Fruit fly (Drosophila melanogaster) whole organism, adult: ENCODE measurements around the gene Upf2.

Experiments used
- CG11617 ChIP-seq: fragments of 200-800 bp; sonication (Bioruptor generic); optimal IDR thresholded peaks from 2 replicates; lab custom pipeline; 2017; ENCODE audit warnings: mild to moderate bottlenecking, missing biosample characterization, missing genetic modification reagents, missing genetic modification characterization
- CG12768 ChIP-seq: fragments of 200-800 bp; sonication (Bioruptor generic); optimal IDR thresholded peaks from 2 replicates; lab custom pipeline; 2017; ENCODE audit warnings: missing biosample characterization, missing genetic modification characterization, mild to moderate bottlenecking, moderate library complexity, missing genetic modification reagents
- CG14711 ChIP-seq: fragments of 200-800 bp; sonication (Bioruptor generic); optimal IDR thresholded peaks from 2 replicates; lab custom pipeline; 2018; ENCODE audit warnings: missing biosample characterization, mild to moderate bottlenecking, missing genetic modification characterization, moderate library complexity
- CG1620 ChIP-seq: fragments of 200-800 bp; sonication (Bioruptor generic); optimal IDR thresholded peaks from 2 replicates; lab custom pipeline; 2016; ENCODE audit warnings: missing biosample characterization, missing genetic modification characterization
- CG33017 ChIP-seq: fragments of 200-800 bp; sonication (Bioruptor generic); optimal IDR thresholded peaks from 2 replicates; lab custom pipeline; 2018; ENCODE audit warnings: missing biosample characterization, mild to moderate bottlenecking, missing genetic modification characterization, moderate library complexity
- CG5204 ChIP-seq: fragments of 200-800 bp; sonication (Bioruptor generic); optimal IDR thresholded peaks from 2 replicates; lab custom pipeline; 2016; ENCODE audit warnings: missing biosample characterization, missing genetic modification characterization
- CG7045 ChIP-seq: fragments of 200-800 bp; sonication (Bioruptor generic); optimal IDR thresholded peaks from 2 replicates; lab custom pipeline; 2017; ENCODE audit warnings: missing biosample characterization, mild to moderate bottlenecking, missing genetic modification characterization
- CG7101 ChIP-seq: fragments of 200-800 bp; sonication (Bioruptor generic); optimal IDR thresholded peaks from 2 replicates; lab custom pipeline; 2018; ENCODE audit warnings: missing biosample characterization, mild to moderate bottlenecking, missing genetic modification characterization, moderate library complexity
- Clk ChIP-seq: fragments of 200-800 bp; sonication (Bioruptor generic); optimal IDR thresholded peaks from 2 replicates; lab custom pipeline; 2017; ENCODE audit warnings: missing biosample characterization, missing genetic modification characterization
- Crg-1 ChIP-seq: fragments of 200-800 bp; sonication (Bioruptor generic); optimal IDR thresholded peaks from 2 replicates; lab custom pipeline; 2016; ENCODE audit warnings: missing biosample characterization, missing genetic modification characterization
- Hr96 ChIP-seq: fragments of 200-800 bp; sonication (Bioruptor generic); optimal IDR thresholded peaks from 2 replicates; lab custom pipeline; 2016; ENCODE audit warnings: missing biosample characterization, missing genetic modification characterization
- Mnt ChIP-seq: fragments of 200-800 bp; sonication (Bioruptor generic); optimal IDR thresholded peaks from 2 replicates; lab custom pipeline; 2016; ENCODE audit warnings: missing biosample characterization, mild to moderate bottlenecking, missing genetic modification characterization
- bab1 ChIP-seq: fragments of 200-800 bp; sonication (Bioruptor generic); optimal IDR thresholded peaks from 3 replicates; lab custom pipeline; 2019; ENCODE audit warnings: missing biosample characterization, mild to moderate bottlenecking, missing genetic modification characterization, moderate library complexity
- cic ChIP-seq: fragments of 200-800 bp; sonication (Bioruptor generic); optimal IDR thresholded peaks from 2 replicates; lab custom pipeline; 2017; ENCODE audit warnings: missing biosample characterization, mild to moderate bottlenecking, missing genetic modification characterization, moderate library complexity
- cnc ChIP-seq, 2 experiments: fragments of >200 bp; optimal IDR thresholded peaks; 2 replicates each; lab custom pipeline; 2017
- kay ChIP-seq: fragments of 200-800 bp; sonication (Bioruptor generic); peaks from one replicate; lab custom pipeline; 2016; ENCODE audit warnings: missing biosample characterization, missing genetic modification characterization, borderline replicate concordance
- ovo ChIP-seq: fragments of 200-800 bp; sonication (Bioruptor generic); optimal IDR thresholded peaks from 2 replicates; lab custom pipeline; 2016; ENCODE audit warnings: missing biosample characterization, missing genetic modification characterization
- pad ChIP-seq: fragments of 200-800 bp; sonication (Bioruptor generic); optimal IDR thresholded peaks from 3 replicates; lab custom pipeline; 2017; ENCODE audit warnings: missing biosample characterization, missing genetic modification characterization, mild to moderate bottlenecking, moderate library complexity, missing genetic modification reagents
- tj ChIP-seq: fragments of 200-800 bp; sonication (Bioruptor generic); optimal IDR thresholded peaks from 3 replicates; lab custom pipeline; 2017; ENCODE audit warnings: missing biosample characterization, mild to moderate bottlenecking, missing genetic modification characterization, moderate library complexity
- toe ChIP-seq: fragments of 200-800 bp; sonication (Bioruptor generic); optimal IDR thresholded peaks from 2 replicates; lab custom pipeline; 2016; ENCODE audit warnings: missing biosample characterization, missing genetic modification characterization

Upf2 gene

dm6 chrX:8106281-8107050, 31.2 kb upstream of the Upf2 start:
- TF ChIP-seq toe (GFP tag; lab: Kevin White, UChicago) (no peak), CG33017 (tag; lab: Kevin White, UChicago) (no peak), cnc (optimal IDR thresholded peaks at IDR 0.05; lab: Kevin White, UChicago) (no peak), CG11617 (GFP tag; lab: Kevin White, UChicago) (peak; percentile 11), pad (GFP tag; lab: Kevin White, UChicago) (no peak), bab1 (no peak), Hr96 (GFP tag; lab: Kevin White, UChicago) (no peak), ovo (no peak), CG14711 (peak; percentile 11), Crg-1 (GFP tag; lab: Kevin White, UChicago) (no peak), CG7045 (no peak), Clk (GFP tag; lab: Kevin White, UChicago) (no peak), CG12768 (GFP tag; lab: Kevin White, UChicago) (no peak), tj (GFP tag; lab: Kevin White, UChicago) (peak; percentile 84), cic (GFP tag; lab: Kevin White, UChicago) (peak; percentile 70), kay (GFP tag; lab: Kevin White, UChicago) (peak; percentile 92), CG5204 (GFP tag; lab: Kevin White, UChicago) (no peak), CG1620 (no peak), Mnt (GFP tag; lab: Kevin White, UChicago) (peak; percentile 77), CG7101 (no peak)

dm6 chrX:8101479-8102198, 26.4 kb upstream of the Upf2 start, which contains the start of gene CG2258:
TSS of gene CG2258 (minus strand) at chrX:8102095.
- TF ChIP-seq CG7101, result peak; percentile 98
- no peak for TF ChIP-seq cnc (optimal IDR thresholded peaks at IDR 0.05; lab: Kevin White, UChicago)
- TF ChIP-seq ovo, result peak; percentile 82
- TF ChIP-seq CG1620, result peak; percentile 88
- TF ChIP-seq Hr96 (GFP tag; lab: Kevin White, UChicago), result no peak
- TF ChIP-seq CG14711, result peak; percentile 95
- TF ChIP-seq Mnt (GFP tag; lab: Kevin White, UChicago), result peak; percentile 89
- peak; percentile 91 for TF ChIP-seq Crg-1 (GFP tag; lab: Kevin White, UChicago)
- peak; percentile 88 for TF ChIP-seq CG11617 (GFP tag; lab: Kevin White, UChicago)
- TF ChIP-seq bab1, result peak; percentile 97
- peak; percentile 87 for TF ChIP-seq CG5204 (GFP tag; lab: Kevin White, UChicago)
- TF ChIP-seq CG33017 (tag; lab: Kevin White, UChicago), result peak; percentile 97
- TF ChIP-seq CG7045, result peak; percentile 92
- TF ChIP-seq kay (GFP tag; lab: Kevin White, UChicago), result no peak
- TF ChIP-seq toe (GFP tag; lab: Kevin White, UChicago), result peak; percentile 89
- TF ChIP-seq Clk (GFP tag; lab: Kevin White, UChicago), result peak; percentile 83
- peak; percentile 71 for TF ChIP-seq tj (GFP tag; lab: Kevin White, UChicago)
- TF ChIP-seq cic (GFP tag; lab: Kevin White, UChicago), result peak; percentile 59
- TF ChIP-seq pad (GFP tag; lab: Kevin White, UChicago), result peak; percentile 90
- TF ChIP-seq CG12768 (GFP tag; lab: Kevin White, UChicago), result peak; percentile 93

- TF ChIP-seq CG11617 (GFP tag; lab: Kevin White, UChicago) (no peak), CG33017 (tag; lab: Kevin White, UChicago) (no peak), kay (GFP tag; lab: Kevin White, UChicago) (no peak), tj (GFP tag; lab: Kevin White, UChicago) (no peak), Crg-1 (GFP tag; lab: Kevin White, UChicago) (no peak), ovo (no peak), pad (GFP tag; lab: Kevin White, UChicago) (no peak), toe (GFP tag; lab: Kevin White, UChicago) (no peak), cic (GFP tag; lab: Kevin White, UChicago) (no peak), CG12768 (GFP tag; lab: Kevin White, UChicago) (no peak), CG7101 (no peak), Hr96 (GFP tag; lab: Kevin White, UChicago) (no peak), Mnt (GFP tag; lab: Kevin White, UChicago) (no peak), CG5204 (GFP tag; lab: Kevin White, UChicago) (no peak), Clk (GFP tag; lab: Kevin White, UChicago) (no peak), CG14711 (no peak), cnc (optimal IDR thresholded peaks at IDR 0.05; lab: Kevin White, UChicago) (no peak), CG7045 (no peak), bab1 (no peak), CG1620 (no peak)
These were observed 25.5 kb upstream of the Upf2 start for dm6 chrX:8100826-8101079.

dm6 chrX:8100026-8100825, 25.0 kb upstream of the Upf2 start:
- TF ChIP-seq cnc (optimal IDR thresholded peaks at IDR 0.05; lab: Kevin White, UChicago), result no peak
- TF ChIP-seq pad (GFP tag; lab: Kevin White, UChicago), result peak; percentile 34
- no peak for TF ChIP-seq toe (GFP tag; lab: Kevin White, UChicago)
- TF ChIP-seq CG11617 (GFP tag; lab: Kevin White, UChicago), result peak; percentile 66
- peak; percentile 69 for TF ChIP-seq CG14711
- peak; percentile 52 for TF ChIP-seq CG12768 (GFP tag; lab: Kevin White, UChicago)
- TF ChIP-seq cic (GFP tag; lab: Kevin White, UChicago), result no peak
- peak; percentile 41 for TF ChIP-seq tj (GFP tag; lab: Kevin White, UChicago)
- peak; percentile 12 for TF ChIP-seq bab1
- TF ChIP-seq Hr96 (GFP tag; lab: Kevin White, UChicago), result no peak
- peak; percentile 6 for TF ChIP-seq CG5204 (GFP tag; lab: Kevin White, UChicago)
- TF ChIP-seq CG33017 (tag; lab: Kevin White, UChicago), result peak; percentile 64
- peak; percentile 60 for TF ChIP-seq Clk (GFP tag; lab: Kevin White, UChicago)
- TF ChIP-seq CG7101, result peak; percentile 76
- peak; percentile 65 for TF ChIP-seq CG7045
- TF ChIP-seq CG1620, result peak; percentile 16
- TF ChIP-seq ovo, result peak; percentile 10
- TF ChIP-seq kay (GFP tag; lab: Kevin White, UChicago), result no peak
- peak; percentile 68 for TF ChIP-seq Mnt (GFP tag; lab: Kevin White, UChicago)
- no peak for TF ChIP-seq Crg-1 (GFP tag; lab: Kevin White, UChicago)
